Worm (Caenorhabditis elegans) whole organism, L4 larva: ENCODE data around the gene nep-23.

Experiments used
- daf-19 ChIP-seq: fragments of 200-800 bp; sonication (Bioruptor generic); conservative IDR thresholded peaks from 2 replicates; pipeline ENCODE4 v1.3.6; 2022; ENCODE audit warnings: missing genetic modification characterization, missing compliant biosample characterization
- dmd-8 ChIP-seq: fragments of 200-800 bp; sonication (Bioruptor generic); IDR thresholded peaks from 2 replicates; pipeline ENCODE4 v1.3.6; 2022; ENCODE audit warnings: missing genetic modification characterization, missing compliant biosample characterization
- lin-13 ChIP-seq: fragments of 150-350 bp; optimal IDR thresholded peaks from 2 replicates; lab custom pipeline; 2014; ENCODE audit warnings: missing biosample characterization, missing genetic modification reagents, missing genetic modification characterization
- madf-9 ChIP-seq: fragments of 200-800 bp; sonication (Bioruptor generic); conservative IDR thresholded peaks from 2 replicates; pipeline ENCODE4 v1.3.6; 2022; ENCODE audit warnings: missing genetic modification reagents, missing genetic modification characterization, missing compliant biosample characterization
- zfp-3 ChIP-seq: fragments of 200-800 bp; sonication (Bioruptor generic); conservative IDR thresholded peaks from 2 replicates; pipeline ENCODE4 v1.3.6; 2022; ENCODE audit warnings: missing genetic modification reagents, missing genetic modification characterization, missing compliant biosample characterization

- TF ChIP-seq zfp-3 (GFP tag; lab: Robert Waterston, UW) (no peak), lin-13 (no peak), dmd-8 (GFP tag; lab: Robert Waterston, UW) (no peak), daf-19 (GFP tag; lab: Robert Waterston, UW) (no peak), madf-9 (GFP tag; lab: Robert Waterston, UW) (no peak)
Observed at ce11 chrIV:16936053-16936452, 15.9 kb downstream of the nep-23 start.
